Fruit fly (Drosophila melanogaster): Measurements from ENCODE around the gene Gasp.

DNA sequence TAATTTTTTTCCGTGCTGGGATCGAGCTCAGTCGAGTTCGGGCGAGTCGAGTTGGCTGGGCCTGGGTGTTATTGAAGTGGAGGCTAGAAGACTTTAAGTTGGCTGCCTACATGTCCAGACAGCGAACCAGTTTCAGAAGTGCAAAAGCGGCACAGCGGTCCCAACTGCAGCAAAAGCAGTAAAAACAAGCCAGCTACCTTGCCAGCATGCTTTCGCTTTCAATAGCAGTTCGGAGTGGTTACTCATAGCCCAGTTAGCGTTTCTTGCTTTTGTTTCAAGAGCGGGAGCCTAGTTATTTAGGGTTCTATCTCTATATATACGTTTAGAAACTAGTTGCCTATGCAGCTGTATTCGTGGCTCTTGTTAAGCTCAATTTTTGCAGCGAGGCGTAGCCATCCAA is 2.0 kb upstream of the Gasp start:
- TF ChIP-seq CG15269 (tag; optimal IDR thresholded peaks at IDR 0.05) (no peak), Meics (GFP tag; optimal IDR thresholded peaks at IDR 0.05) (no peak), fru (optimal IDR thresholded peaks at IDR 0.05) (no peak), chinmo (GFP tag; IDR thresholded peaks at IDR 0.05; ENCODE audit: partially characterized antibody) (no peak), sug (tag; optimal IDR thresholded peaks at IDR 0.05) (no peak), CG9932 (GFP tag; IDR thresholded peaks at IDR 0.05) (no peak), B-H1 (GFP tag; IDR thresholded peaks at IDR 0.05) (no peak), CG13894 (tag; optimal IDR thresholded peaks at IDR 0.05) (no peak), bab2 (GFP tag; optimal IDR thresholded peaks at IDR 0.05) (no peak), Spps (tag; optimal IDR thresholded peaks at IDR 0.05) (no peak), ro (GFP tag; IDR thresholded peaks at IDR 0.05) (no peak)
